Worm (Caenorhabditis elegans) whole organism, L1 larva: Measurements from ENCODE around the gene srw-101.

Experiments
- C04F5.9 ChIP-seq: sonication (generic microtip); optimal IDR thresholded peaks from 2 replicates; lab custom pipeline; 2016; ENCODE audit warnings: missing genetic modification characterization, missing compliant biosample characterization
- aha-1 ChIP-seq: fragments of 150-350 bp; optimal IDR thresholded peaks from 2 replicates; lab custom pipeline; 2014; ENCODE audit warnings: missing biosample characterization, missing genetic modification characterization
- fkh-10 ChIP-seq: sonication (generic microtip); optimal IDR thresholded peaks from 2 replicates; lab custom pipeline; 2017; ENCODE audit warnings: missing biosample characterization, missing genetic modification reagents, missing genetic modification characterization
- fkh-4 ChIP-seq: sonication (generic microtip); optimal IDR thresholded peaks from 2 replicates; lab custom pipeline; 2016; ENCODE audit warnings: missing compliant biosample characterization, missing genetic modification characterization, borderline replicate concordance
- jun-1 ChIP-seq: fragments of 150-350 bp; optimal IDR thresholded peaks from 2 replicates; lab custom pipeline; 2014; ENCODE audit warnings: missing biosample characterization, missing genetic modification reagents, missing genetic modification characterization
- nhr-11 ChIP-seq: fragments of 150-350 bp; optimal IDR thresholded peaks from 2 replicates; lab custom pipeline; 2014; ENCODE audit warnings: missing biosample characterization, missing genetic modification characterization
- sptf-1 ChIP-seq: fragments of 150-350 bp; optimal IDR thresholded peaks from 2 replicates; lab custom pipeline; 2014; ENCODE audit warnings: missing biosample characterization, missing genetic modification characterization
- unc-62 ChIP-seq: fragments of 150-350 bp; optimal IDR thresholded peaks from 2 replicates; lab custom pipeline; 2014; ENCODE audit warnings: missing biosample characterization, missing genetic modification reagents, missing genetic modification characterization

- no peak for TF ChIP-seq fkh-10 (GFP tag; lab: Kevin White, UChicago)
- TF ChIP-seq nhr-11 (tag; lab: Kevin White, UChicago): no peak
- TF ChIP-seq unc-62 (GFP tag; lab: Kevin White, UChicago): no peak
- TF ChIP-seq sptf-1 (tag; lab: Kevin White, UChicago): no peak
- TF ChIP-seq fkh-4 (tag; lab: Kevin White, UChicago): no peak
- TF ChIP-seq jun-1: no peak
- TF ChIP-seq aha-1 (tag; lab: Kevin White, UChicago): no peak
- no peak for TF ChIP-seq C04F5.9 (tag; lab: Kevin White, UChicago)
These were observed 23.7 kb upstream of the srw-101 start for ce11 chrV:1698400-1698799.
